Worm (Caenorhabditis elegans) whole organism, L2 larva: Measurements from ENCODE around the gene srh-21.

Experiments used
- C34F6.9 ChIP-seq: fragments of 150-350 bp; optimal IDR thresholded peaks from 2 replicates; lab custom pipeline; 2014; ENCODE audit warnings: missing biosample characterization, missing genetic modification characterization
- F13H6.1 ChIP-seq: sonication (generic microtip); optimal IDR thresholded peaks from 2 replicates; lab custom pipeline; 2016; ENCODE audit warnings: missing genetic modification characterization, missing compliant biosample characterization
- Y55F3AM.14 ChIP-seq: fragments of 200-800 bp; sonication (Bioruptor generic); optimal IDR thresholded peaks from 2 replicates; lab custom pipeline; 2018; ENCODE audit warnings: mild to moderate bottlenecking, missing genetic modification characterization, missing compliant biosample characterization
- ZK546.5 ChIP-seq: sonication (generic microtip); optimal IDR thresholded peaks from 2 replicates; lab custom pipeline; 2017; ENCODE audit warnings: missing biosample characterization, missing genetic modification characterization
- alr-1 ChIP-seq: fragments of 150-350 bp; optimal IDR thresholded peaks from 2 replicates; lab custom pipeline; 2014; ENCODE audit warnings: missing biosample characterization, missing genetic modification characterization
- aly-2 ChIP-seq: fragments of 150-350 bp; optimal IDR thresholded peaks from 2 replicates; lab custom pipeline; 2014; ENCODE audit warnings: missing biosample characterization, missing genetic modification characterization
- ama-1 ChIP-seq: fragments of 150-350 bp; optimal IDR thresholded peaks from 2 replicates; lab custom pipeline; 2018; ENCODE audit warnings: inconsistent platforms
- blmp-1 ChIP-seq: sonication (generic microtip); optimal IDR thresholded peaks from 2 replicates; lab custom pipeline; 2017; ENCODE audit warnings: missing genetic modification characterization, mild to moderate bottlenecking, missing compliant biosample characterization, antibody characterized with exemption, moderate library complexity; ENCODE audit not compliant: insufficient read depth
- ceh-16 ChIP-seq: fragments of 150-350 bp; optimal IDR thresholded peaks from 2 replicates; lab custom pipeline; 2014; ENCODE audit warnings: missing biosample characterization, missing genetic modification characterization
- ceh-82 ChIP-seq: fragments of 150-350 bp; optimal IDR thresholded peaks from 2 replicates; lab custom pipeline; 2014; ENCODE audit warnings: missing biosample characterization, missing genetic modification characterization
- crh-2 ChIP-seq: sonication (generic microtip); optimal IDR thresholded peaks from 2 replicates; lab custom pipeline; 2017; ENCODE audit warnings: missing biosample characterization, missing genetic modification characterization
- dmd-4 ChIP-seq: sonication (generic microtip); optimal IDR thresholded peaks from 2 replicates; lab custom pipeline; 2017; ENCODE audit warnings: missing biosample characterization, missing genetic modification characterization
- elt-1 ChIP-seq: fragments of 150-350 bp; optimal IDR thresholded peaks from 2 replicates; lab custom pipeline; 2014; ENCODE audit warnings: missing biosample characterization, missing genetic modification characterization
- elt-3 ChIP-seq: sonication (generic microtip); optimal IDR thresholded peaks from 2 replicates; lab custom pipeline; 2017; ENCODE audit warnings: missing biosample characterization, missing genetic modification characterization
- fos-1 ChIP-seq: fragments of 150-350 bp; optimal IDR thresholded peaks from 2 replicates; lab custom pipeline; 2014; ENCODE audit warnings: missing biosample characterization, missing genetic modification characterization
- lin-11 ChIP-seq: fragments of 150-350 bp; sonication (generic microtip); optimal IDR thresholded peaks from 2 replicates; lab custom pipeline; 2014; ENCODE audit warnings: missing biosample characterization, missing genetic modification characterization, inconsistent platforms, mixed read lengths
- lin-13 ChIP-seq: fragments of 150-350 bp; optimal IDR thresholded peaks from 2 replicates; lab custom pipeline; 2014; ENCODE audit warnings: missing biosample characterization, missing genetic modification reagents, missing genetic modification characterization
- lin-39 ChIP-seq: fragments of 150-350 bp; optimal IDR thresholded peaks from 2 replicates; lab custom pipeline; 2014; ENCODE audit warnings: missing biosample characterization, missing genetic modification reagents, missing genetic modification characterization
- lsy-2 ChIP-seq, 2 experiments: fragments of 150-350 bp in 1 of 2; sonication (generic microtip) in 1 of 2; optimal IDR thresholded peaks; 2 replicates each; lab custom pipeline; 2014 to 2017; ENCODE audit warnings: missing biosample characterization in 2 of 2, missing genetic modification characterization in 2 of 2
- mab-5 ChIP-seq: fragments of 150-350 bp; optimal IDR thresholded peaks from 2 replicates; lab custom pipeline; 2014; ENCODE audit warnings: missing biosample characterization, missing genetic modification characterization
- mbf-1 ChIP-seq: sonication (generic microtip); optimal IDR thresholded peaks from 2 replicates; lab custom pipeline; 2017; ENCODE audit warnings: missing biosample characterization, missing genetic modification characterization
- mdl-1 ChIP-seq, 2 experiments: fragments of 150-350 bp in 1 of 2; sonication (generic microtip) in 1 of 2; optimal IDR thresholded peaks; 2 replicates each; lab custom pipeline; 2017; ENCODE audit warnings: missing biosample characterization in 2 of 2, missing genetic modification characterization in 2 of 2
- nhr-10 ChIP-seq: sonication (generic microtip); optimal IDR thresholded peaks from 2 replicates; lab custom pipeline; 2017; ENCODE audit warnings: missing biosample characterization, missing genetic modification characterization
- nhr-11 ChIP-seq: fragments of 150-350 bp; optimal IDR thresholded peaks from 2 replicates; lab custom pipeline; 2014; ENCODE audit warnings: missing biosample characterization, missing genetic modification characterization
- nhr-12 ChIP-seq: fragments of 150-350 bp; optimal IDR thresholded peaks from 2 replicates; lab custom pipeline; 2014; ENCODE audit warnings: missing biosample characterization, missing genetic modification characterization
- nhr-129 ChIP-seq: fragments of 150-350 bp; optimal IDR thresholded peaks from 2 replicates; lab custom pipeline; 2014; ENCODE audit warnings: missing biosample characterization, missing genetic modification characterization
- nhr-23 ChIP-seq: fragments of 150-350 bp; optimal IDR thresholded peaks from 2 replicates; lab custom pipeline; 2014; ENCODE audit warnings: missing biosample characterization, missing genetic modification reagents, missing genetic modification characterization
- nhr-25 ChIP-seq: fragments of 150-350 bp; sonication (generic microtip); optimal IDR thresholded peaks from 3 replicates; lab custom pipeline; 2014; ENCODE audit warnings: missing biosample characterization, missing genetic modification characterization
- nhr-6 ChIP-seq: fragments of 150-350 bp; optimal IDR thresholded peaks from 2 replicates; lab custom pipeline; 2014; ENCODE audit warnings: missing biosample characterization, missing genetic modification characterization
- nhr-77 ChIP-seq: fragments of 150-350 bp; optimal IDR thresholded peaks from 2 replicates; lab custom pipeline; 2014; ENCODE audit warnings: missing biosample characterization, missing genetic modification characterization
- peb-1 ChIP-seq: fragments of 150-350 bp; optimal IDR thresholded peaks from 2 replicates; lab custom pipeline; 2014; ENCODE audit warnings: missing biosample characterization, missing genetic modification characterization
- sem-4 ChIP-seq: fragments of 150-350 bp; optimal IDR thresholded peaks from 2 replicates; lab custom pipeline; 2014; ENCODE audit warnings: missing biosample characterization, missing genetic modification reagents, missing genetic modification characterization
- sma-3 ChIP-seq: sonication (generic microtip); optimal IDR thresholded peaks from 2 replicates; lab custom pipeline; 2016; ENCODE audit warnings: missing genetic modification reagents, missing genetic modification characterization, missing compliant biosample characterization
- sma-9 ChIP-seq, 2 experiments: fragments of 150-350 bp in 1 of 2; sonication (generic microtip) in 1 of 2; optimal IDR thresholded peaks; 2 replicates each; lab custom pipeline; 2014 to 2016; ENCODE audit warnings: missing genetic modification characterization in 2 of 2, mild to moderate bottlenecking in 1 of 2, missing biosample characterization in 1 of 2, missing compliant biosample characterization in 1 of 2, missing genetic modification reagents in 1 of 2, moderate library complexity in 1 of 2
- snpc-4 ChIP-seq: fragments of 150-350 bp; optimal IDR thresholded peaks from 2 replicates; lab custom pipeline; 2014; ENCODE audit warnings: missing biosample characterization, missing genetic modification characterization
- unc-39 ChIP-seq: fragments of 150-350 bp; optimal IDR thresholded peaks from 2 replicates; lab custom pipeline; 2014; ENCODE audit warnings: missing biosample characterization, missing genetic modification characterization
- unc-55 ChIP-seq: fragments of 150-350 bp; sonication (generic microtip); optimal IDR thresholded peaks from 3 replicates; lab custom pipeline; 2014; ENCODE audit warnings: missing biosample characterization, missing genetic modification reagents, missing genetic modification characterization
- zag-1 ChIP-seq: fragments of 150-350 bp; optimal IDR thresholded peaks from 2 replicates; lab custom pipeline; 2014; ENCODE audit warnings: missing biosample characterization, missing genetic modification characterization
- ztf-1 ChIP-seq: fragments of 200-800 bp; sonication (Bioruptor generic); conservative IDR thresholded peaks from 2 replicates; pipeline ENCODE4 v1.3.6; 2022; ENCODE audit warnings: missing genetic modification characterization, missing compliant biosample characterization
- ztf-11 ChIP-seq: sonication (generic microtip); optimal IDR thresholded peaks from 2 replicates; lab custom pipeline; 2017; ENCODE audit warnings: missing biosample characterization, missing genetic modification characterization

Gene srh-21

ce11 chrV:4924618-4925017 is 1.9 kb upstream of the srh-21 start, which contains the start of gene srh-20:
TSS of gene srh-20 (plus strand) at chrV:4924918.
- TF ChIP-seq elt-3 (tag; lab: Kevin White, UChicago) (no peak), ceh-82 (no peak), ceh-16 (tag; lab: Kevin White, UChicago) (no peak), C34F6.9 (tag; lab: Kevin White, UChicago) (no peak), aly-2 (tag; lab: Kevin White, UChicago) (no peak), ZK546.5 (tag; lab: Kevin White, UChicago) (no peak), elt-1 (tag; lab: Kevin White, UChicago) (no peak), peb-1 (no peak), ztf-1 (GFP tag; lab: Robert Waterston, UW) (no peak), nhr-12 (tag; lab: Kevin White, UChicago) (no peak), nhr-25 (tag; lab: Kevin White, UChicago) (no peak), unc-55 (no peak), mbf-1 (tag; lab: Kevin White, UChicago) (no peak), ztf-11 (tag; lab: Kevin White, UChicago) (no peak), zag-1 (tag; lab: Kevin White, UChicago) (no peak), mdl-1 (tag; optimal IDR thresholded peaks at IDR 0.05; lab: Kevin White, UChicago) (no peak), nhr-10 (tag; lab: Kevin White, UChicago) (no peak), nhr-77 (tag; lab: Kevin White, UChicago) (no peak), Y55F3AM.14 (GFP tag; lab: Kevin White, UChicago) (no peak), lin-39 (tag; lab: Kevin White, UChicago) (no peak)
- TF ChIP-seq, all 48 proteins: peak for 0

- TF ChIP-seq blmp-1 (tag; lab: Kevin White, UChicago) = no peak
- no peak for TF ChIP-seq nhr-10 (tag; lab: Kevin White, UChicago)
- no peak for TF ChIP-seq nhr-25 (tag; lab: Kevin White, UChicago)
- no peak for TF ChIP-seq nhr-77 (tag; lab: Kevin White, UChicago)
- no peak for TF ChIP-seq nhr-11
- no peak for TF ChIP-seq mab-5 (tag; lab: Kevin White, UChicago)
- TF ChIP-seq sem-4 (tag; lab: Kevin White, UChicago) = no peak
- no peak for TF ChIP-seq ama-1 (lab: Kevin White, UChicago)
- TF ChIP-seq crh-2 = no peak
- TF ChIP-seq F13H6.1 (tag; lab: Kevin White, UChicago) = no peak
- no peak for TF ChIP-seq lin-11
- no peak for TF ChIP-seq alr-1 (tag; lab: Kevin White, UChicago)
- TF ChIP-seq nhr-23 (tag; lab: Kevin White, UChicago) = no peak
- no peak for TF ChIP-seq lin-39 (tag; lab: Kevin White, UChicago)
- TF ChIP-seq ZK546.5 (tag; lab: Kevin White, UChicago) = no peak
- no peak for TF ChIP-seq elt-1 (tag; lab: Kevin White, UChicago)
- no peak for TF ChIP-seq mdl-1 (tag; optimal IDR thresholded peaks at IDR 0.05; lab: Kevin White, UChicago)
- TF ChIP-seq sma-9 (GFP tag; optimal IDR thresholded peaks at IDR 0.05; lab: Kevin White, UChicago) = no peak
- TF ChIP-seq sma-9 (tag; optimal IDR thresholded peaks at IDR 0.05; lab: Kevin White, UChicago) = no peak
- no peak for TF ChIP-seq peb-1
- TF ChIP-seq nhr-6 (tag; lab: Kevin White, UChicago) = no peak
Observed at ce11 chrV:4929842-4930241, 3.4 kb downstream of the srh-21 start, which contains the start of gene str-205. TSS of gene str-205 (minus strand) at chrV:4929942.

- TF ChIP-seq snpc-4 (tag; lab: Kevin White, UChicago) (no peak), nhr-129 (tag; lab: Kevin White, UChicago) (no peak), nhr-25 (tag; lab: Kevin White, UChicago) (no peak), fos-1 (tag; lab: Kevin White, UChicago) (no peak), C34F6.9 (tag; lab: Kevin White, UChicago) (no peak), lsy-2 (tag; optimal IDR thresholded peaks at IDR 0.05; lab: Kevin White, UChicago) (no peak), sem-4 (tag; lab: Kevin White, UChicago) (no peak), nhr-6 (tag; lab: Kevin White, UChicago) (no peak), sma-3 (no peak), alr-1 (tag; lab: Kevin White, UChicago) (no peak), unc-39 (no peak), lin-13 (GFP tag; lab: Kevin White, UChicago) (no peak), mbf-1 (tag; lab: Kevin White, UChicago) (no peak), nhr-10 (tag; lab: Kevin White, UChicago) (no peak), ztf-11 (tag; lab: Kevin White, UChicago) (no peak), dmd-4 (tag; lab: Kevin White, UChicago) (no peak)
Observed at ce11 chrV:4932814-4933213, 6.3 kb downstream of the srh-21 start, which contains the start of gene C02E7.10. TSS of gene C02E7.10 (minus strand) at chrV:4933045.
